Worm (Caenorhabditis elegans) whole organism, L1 larva: Measurements from ENCODE around the gene C44B9.2.

ENCODE experiments used
- C04F5.9 ChIP-seq: sonication (generic microtip); optimal IDR thresholded peaks from 2 replicates; lab custom pipeline; 2016; ENCODE audit warnings: missing genetic modification characterization, missing compliant biosample characterization
- F16B12.6 ChIP-seq: fragments of 150-350 bp; optimal IDR thresholded peaks from 2 replicates; lab custom pipeline; 2014; ENCODE audit warnings: missing biosample characterization, missing genetic modification characterization
- Y116A8C.19 ChIP-seq: sonication (generic microtip); optimal IDR thresholded peaks from 2 replicates; lab custom pipeline; 2016; ENCODE audit warnings: missing compliant biosample characterization, missing genetic modification characterization, borderline replicate concordance
- aha-1 ChIP-seq: fragments of 150-350 bp; optimal IDR thresholded peaks from 2 replicates; lab custom pipeline; 2014; ENCODE audit warnings: missing biosample characterization, missing genetic modification characterization
- alr-1 ChIP-seq: fragments of 200-800 bp; sonication (Bioruptor generic); optimal IDR thresholded peaks from 2 replicates; lab custom pipeline; 2018; ENCODE audit warnings: borderline replicate concordance, mild to moderate bottlenecking, missing genetic modification characterization, missing compliant biosample characterization
- aly-2 ChIP-seq: fragments of 150-350 bp; optimal IDR thresholded peaks from 2 replicates; lab custom pipeline; 2014; ENCODE audit warnings: missing biosample characterization, missing genetic modification characterization
- ama-1 ChIP-seq: fragments of 150-350 bp; optimal IDR thresholded peaks from 2 replicates; lab custom pipeline; 2014
- ceh-8 ChIP-seq: fragments of 200-800 bp; sonication (Bioruptor generic); optimal IDR thresholded peaks from 2 replicates; lab custom pipeline; 2018; ENCODE audit warnings: mild to moderate bottlenecking, missing genetic modification characterization, moderate library complexity, missing compliant biosample characterization
- ceh-90 ChIP-seq: sonication (generic microtip); optimal IDR thresholded peaks from 2 replicates; lab custom pipeline; 2016; ENCODE audit warnings: missing genetic modification characterization, missing compliant biosample characterization
- ces-1 ChIP-seq: fragments of 150-350 bp; optimal IDR thresholded peaks from 2 replicates; lab custom pipeline; 2014; ENCODE audit warnings: missing biosample characterization, missing genetic modification reagents, missing genetic modification characterization
- dsc-1 ChIP-seq: sonication (generic microtip); optimal IDR thresholded peaks from 2 replicates; lab custom pipeline; 2016; ENCODE audit warnings: mild to moderate bottlenecking, missing genetic modification characterization, missing compliant biosample characterization
- efl-1 ChIP-seq, 4 experiments: fragments of 150-350 bp; optimal IDR thresholded peaks in 3 of 4; peaks in 1 of 4; 1 replicate in 1 of 4; 2 replicates in 3 of 4; lab custom pipeline; 2014; ENCODE audit warnings: missing biosample characterization in 2 of 4, missing genetic modification characterization in 2 of 4, missing genetic modification reagents in 2 of 4
- egl-13 ChIP-seq: sonication (generic microtip); optimal IDR thresholded peaks from 2 replicates; lab custom pipeline; 2016; ENCODE audit warnings: missing genotype, missing genetic modification reagents, missing genetic modification characterization, missing compliant biosample characterization
- egl-27 ChIP-seq, 2 experiments: fragments of 150-350 bp in 1 of 2; sonication (generic microtip); optimal IDR thresholded peaks; 3 replicates each; lab custom pipeline; 2017 to 2018; ENCODE audit warnings: missing biosample characterization in 2 of 2, missing genetic modification characterization in 2 of 2, missing genetic modification reagents in 2 of 2
- elt-3 ChIP-seq, 6 experiments: fragments of 150-350 bp in 1 of 6; sonication (generic microtip); optimal IDR thresholded peaks; 2 replicates each; lab custom pipeline; 2017 to 2018; ENCODE audit warnings: missing biosample characterization in 6 of 6, missing genetic modification characterization in 6 of 6, inconsistent platforms in 1 of 6
- ets-5 ChIP-seq: fragments of 200-800 bp; sonication (Bioruptor generic); IDR thresholded peaks from 2 replicates; pipeline ENCODE4 v1.3.6; 2022; ENCODE audit warnings: missing genetic modification characterization, missing compliant biosample characterization
- fkh-10 ChIP-seq: sonication (generic microtip); optimal IDR thresholded peaks from 2 replicates; lab custom pipeline; 2017; ENCODE audit warnings: missing biosample characterization, missing genetic modification reagents, missing genetic modification characterization
- fkh-4 ChIP-seq: sonication (generic microtip); optimal IDR thresholded peaks from 2 replicates; lab custom pipeline; 2016; ENCODE audit warnings: missing compliant biosample characterization, missing genetic modification characterization, borderline replicate concordance
- fos-1 ChIP-seq: fragments of 150-350 bp; optimal IDR thresholded peaks from 2 replicates; lab custom pipeline; 2014; ENCODE audit warnings: missing biosample characterization, missing genetic modification characterization
- grh-1 ChIP-seq: fragments of 200-800 bp; sonication (Bioruptor generic); IDR thresholded peaks from 2 replicates; pipeline ENCODE4 v1.3.6; 2022; ENCODE audit warnings: missing genetic modification reagents, missing genetic modification characterization, missing compliant biosample characterization
- hpl-2 ChIP-seq: fragments of 150-350 bp; optimal IDR thresholded peaks from 2 replicates; lab custom pipeline; 2014; ENCODE audit warnings: missing biosample characterization, missing genetic modification reagents, missing genetic modification characterization
- jun-1 ChIP-seq: fragments of 150-350 bp; optimal IDR thresholded peaks from 2 replicates; lab custom pipeline; 2014; ENCODE audit warnings: missing biosample characterization, missing genetic modification reagents, missing genetic modification characterization
- lin-14 ChIP-seq: fragments of 200-800 bp; sonication (Bioruptor generic); optimal IDR thresholded peaks from 2 replicates; lab custom pipeline; 2018; ENCODE audit warnings: mild to moderate bottlenecking, missing genetic modification characterization, moderate library complexity, missing compliant biosample characterization
- lin-15B ChIP-seq: fragments of 150-350 bp; sonication (generic microtip); optimal IDR thresholded peaks from 3 replicates; lab custom pipeline; 2014; ENCODE audit warnings: missing biosample characterization, missing genetic modification characterization
- lin-35 ChIP-seq, 2 experiments: fragments of 150-350 bp; optimal IDR thresholded peaks; 2 replicates each; lab custom pipeline; 2014; ENCODE audit warnings: missing biosample characterization in 2 of 2, missing genetic modification characterization in 2 of 2, missing genetic modification reagents in 2 of 2
- lin-39 ChIP-seq: fragments of 150-350 bp; optimal IDR thresholded peaks from 2 replicates; lab custom pipeline; 2014; ENCODE audit warnings: missing biosample characterization, missing genetic modification reagents, missing genetic modification characterization
- lsy-2 ChIP-seq, 2 experiments: fragments of 150-350 bp; optimal IDR thresholded peaks; 2 replicates each; lab custom pipeline; 2014; ENCODE audit warnings: missing biosample characterization in 2 of 2, missing genetic modification characterization in 2 of 2
- mab-9 ChIP-seq: fragments of 200-800 bp; sonication (Bioruptor generic); IDR thresholded peaks from 2 replicates; pipeline ENCODE4 v1.3.6; 2022; ENCODE audit warnings: missing genetic modification reagents, missing genetic modification characterization, missing compliant biosample characterization
- mep-1 ChIP-seq: fragments of 150-350 bp; optimal IDR thresholded peaks from 2 replicates; lab custom pipeline; 2014; ENCODE audit warnings: missing biosample characterization, missing genetic modification characterization
- nhr-12 ChIP-seq: sonication (generic microtip); optimal IDR thresholded peaks from 2 replicates; lab custom pipeline; 2017; ENCODE audit warnings: missing biosample characterization, missing genetic modification characterization
- nhr-47 ChIP-seq: sonication (generic microtip); optimal IDR thresholded peaks from 2 replicates; lab custom pipeline; 2016; ENCODE audit warnings: mild to moderate bottlenecking, missing genetic modification characterization, moderate library complexity, missing compliant biosample characterization
- nhr-76 ChIP-seq: sonication (generic microtip); optimal IDR thresholded peaks from 2 replicates; lab custom pipeline; 2017; ENCODE audit warnings: missing biosample characterization, missing genetic modification characterization
- nhr-77 ChIP-seq: fragments of 150-350 bp; optimal IDR thresholded peaks from 2 replicates; lab custom pipeline; 2014; ENCODE audit warnings: missing biosample characterization, missing genetic modification characterization
- nhr-84 ChIP-seq: sonication (generic microtip); optimal IDR thresholded peaks from 2 replicates; lab custom pipeline; 2017; ENCODE audit warnings: missing biosample characterization, missing genetic modification characterization
- nhr-85 ChIP-seq: sonication (generic microtip); peaks from one replicate; lab custom pipeline; 2016; ENCODE audit warnings: missing genetic modification characterization, inconsistent platforms, missing compliant biosample characterization
- pax-3 ChIP-seq: fragments of 200-800 bp; sonication (Bioruptor generic); optimal IDR thresholded peaks from 2 replicates; lab custom pipeline; 2018; ENCODE audit warnings: mild to moderate bottlenecking, missing genetic modification characterization, moderate library complexity, missing compliant biosample characterization
- pqm-1 ChIP-seq: sonication (generic microtip); optimal IDR thresholded peaks from 3 replicates; lab custom pipeline; 2017; ENCODE audit warnings: missing biosample characterization, missing genetic modification characterization
- rnt-1 ChIP-seq: sonication (generic microtip); optimal IDR thresholded peaks from 2 replicates; lab custom pipeline; 2016; ENCODE audit warnings: mild to moderate bottlenecking, missing genetic modification characterization, moderate library complexity, missing compliant biosample characterization
- skn-1 ChIP-seq: fragments of 150-350 bp; optimal IDR thresholded peaks from 2 replicates; lab custom pipeline; 2014; ENCODE audit warnings: missing biosample characterization, missing genetic modification characterization
- snpc-4 ChIP-seq: fragments of 150-350 bp; optimal IDR thresholded peaks from 2 replicates; lab custom pipeline; 2014; ENCODE audit warnings: missing biosample characterization, missing genetic modification characterization
- snu-23 ChIP-seq: sonication (generic microtip); optimal IDR thresholded peaks from 2 replicates; lab custom pipeline; 2016; ENCODE audit warnings: missing genetic modification characterization, missing compliant biosample characterization
- sox-4 ChIP-seq: sonication (generic microtip); optimal IDR thresholded peaks from 2 replicates; lab custom pipeline; 2016; ENCODE audit warnings: missing genetic modification characterization, missing compliant biosample characterization
- sup-37 ChIP-seq: fragments of 200-800 bp; sonication (Bioruptor generic); optimal IDR thresholded peaks from 2 replicates; lab custom pipeline; 2018; ENCODE audit warnings: mild to moderate bottlenecking, missing genetic modification characterization, missing compliant biosample characterization
- tbx-2 ChIP-seq: sonication (generic microtip); optimal IDR thresholded peaks from 2 replicates; lab custom pipeline; 2016; ENCODE audit warnings: missing genetic modification characterization, missing compliant biosample characterization
- unc-130 ChIP-seq: fragments of 150-350 bp; optimal IDR thresholded peaks from 2 replicates; lab custom pipeline; 2017; ENCODE audit warnings: missing biosample characterization, missing genetic modification characterization, inconsistent platforms
- unc-86 ChIP-seq: sonication (generic microtip); optimal IDR thresholded peaks from 2 replicates; lab custom pipeline; 2016; ENCODE audit warnings: missing genetic modification characterization, missing compliant biosample characterization
- unc-98 ChIP-seq: fragments of 200-800 bp; sonication (Bioruptor generic); IDR thresholded peaks from 2 replicates; pipeline ENCODE4 v1.3.6; 2022; ENCODE audit warnings: missing genetic modification characterization, missing compliant biosample characterization
- vab-15 ChIP-seq: sonication (generic microtip); optimal IDR thresholded peaks from 2 replicates; lab custom pipeline; 2017; ENCODE audit warnings: missing genotype, mild to moderate bottlenecking, missing genetic modification characterization, missing compliant biosample characterization
- xbp-1 ChIP-seq: sonication (generic microtip); optimal IDR thresholded peaks from 2 replicates; lab custom pipeline; 2016; ENCODE audit warnings: missing genetic modification characterization, missing compliant biosample characterization
- zag-1 ChIP-seq: fragments of 150-350 bp; optimal IDR thresholded peaks from 2 replicates; lab custom pipeline; 2014; ENCODE audit warnings: missing biosample characterization, missing genetic modification characterization
- zip-4 ChIP-seq: fragments of 200-800 bp; sonication (Bioruptor generic); optimal IDR thresholded peaks from 2 replicates; lab custom pipeline; 2018; ENCODE audit warnings: mild to moderate bottlenecking, missing genetic modification characterization, moderate library complexity, missing compliant biosample characterization
- ztf-11 ChIP-seq, 2 experiments: sonication (generic microtip); optimal IDR thresholded peaks; 2 replicates each; lab custom pipeline; 2016 to 2017; ENCODE audit warnings: missing genetic modification characterization in 2 of 2, missing biosample characterization in 1 of 2, missing compliant biosample characterization in 1 of 2
- ztf-4 ChIP-seq: fragments of 150-350 bp; optimal IDR thresholded peaks from 2 replicates; lab custom pipeline; 2014; ENCODE audit warnings: missing biosample characterization, missing genetic modification characterization

The C44B9.2 gene

ce11 chrIII:10844873-10845272 lies 30.4 kb upstream of the C44B9.2 start, which contains the start of gene pde-12 (continued):
- TF ChIP-seq snpc-4 (tag; lab: Kevin White, UChicago): peak; percentile 82
- TF ChIP-seq ceh-90 (tag; lab: Kevin White, UChicago): no peak
- peak; percentile 91 for TF ChIP-seq unc-86 (tag; lab: Kevin White, UChicago)
- no peak for TF ChIP-seq zag-1 (tag; lab: Kevin White, UChicago)
- TF ChIP-seq sup-37 (GFP tag; lab: Kevin White, UChicago): peak; percentile 69
- TF ChIP-seq jun-1 (tag; lab: Kevin White, UChicago): peak; percentile 77
- no peak for TF ChIP-seq pqm-1 (tag; lab: Kevin White, UChicago)
- peak; percentile 88 for TF ChIP-seq egl-13 (tag; lab: Kevin White, UChicago)
- TF ChIP-seq fkh-10 (GFP tag; lab: Kevin White, UChicago): peak; percentile 42
- peak; percentile 77 for TF ChIP-seq aha-1 (tag; lab: Kevin White, UChicago)
- peak; percentile 64 for TF ChIP-seq skn-1 (tag; lab: Kevin White, UChicago)
- TF ChIP-seq dsc-1: peak; percentile 93
- peak; percentile 72 for TF ChIP-seq ztf-4
- TF ChIP-seq nhr-76 (tag; lab: Kevin White, UChicago): peak; percentile 27
- TF ChIP-seq mab-9 (GFP tag; lab: Robert Waterston, UW): peak; percentile 77
- TF ChIP-seq pax-3: peak; percentile 79
- TF ChIP-seq ces-1 (GFP tag; lab: Kevin White, UChicago): no peak
- TF ChIP-seq rnt-1 (tag; lab: Kevin White, UChicago): peak; percentile 95
- peak; percentile 92 for TF ChIP-seq unc-130 (tag; lab: Kevin White, UChicago)
- peak; percentile 87 to 92 for TF ChIP-seq lin-35 (GFP tag; optimal IDR thresholded peaks at IDR 0.05; lab: Kevin White, UChicago)
- TF ChIP-seq hpl-2 (GFP tag; lab: Kevin White, UChicago): no peak
- no peak for TF ChIP-seq ceh-8 (GFP tag; lab: Kevin White, UChicago)
- TF ChIP-seq vab-15 (tag; lab: Kevin White, UChicago): no peak
- TF ChIP-seq lin-39 (tag; lab: Kevin White, UChicago): peak; percentile 87
- no peak for TF ChIP-seq Y116A8C.19
- peak; percentile 77 for TF ChIP-seq grh-1 (GFP tag; lab: Robert Waterston, UW)
- TF ChIP-seq ama-1 (lab: Kevin White, UChicago): no peak
- TF ChIP-seq zip-4: no peak
- peak; percentile 81 for TF ChIP-seq C04F5.9 (tag; lab: Kevin White, UChicago)
- TF ChIP-seq lsy-2 (tag; optimal IDR thresholded peaks at IDR 0.05; lab: Kevin White, UChicago): peak; percentile 91 to 92
- TF ChIP-seq aly-2 (tag; lab: Kevin White, UChicago): peak; percentile 60
- TF ChIP-seq nhr-77 (tag; lab: Kevin White, UChicago): peak; percentile 83
- TF ChIP-seq F16B12.6 (tag; lab: Kevin White, UChicago): peak; percentile 70
- peak; percentile 74 for TF ChIP-seq fos-1 (tag; lab: Kevin White, UChicago)
- TF ChIP-seq snu-23 (GFP tag; lab: Kevin White, UChicago): peak; percentile 95
- no peak for TF ChIP-seq egl-27 (tag; optimal IDR thresholded peaks at IDR 0.05; lab: Kevin White, UChicago)
- peak; percentile 96 for TF ChIP-seq nhr-47
- TF ChIP-seq nhr-12 (tag; lab: Kevin White, UChicago): no peak
- peak; percentile 76 for TF ChIP-seq sox-4 (tag; lab: Kevin White, UChicago)
- peak in 1 of 2 experiments; percentile 72 for TF ChIP-seq ztf-11 (tag; optimal IDR thresholded peaks at IDR 0.05; lab: Kevin White, UChicago)
- peak; percentile 93 for TF ChIP-seq xbp-1 (tag; lab: Kevin White, UChicago)
- TF ChIP-seq unc-98: no peak
- TF ChIP-seq ets-5 (GFP tag; lab: Robert Waterston, UW): no peak
- TF ChIP-seq nhr-84: no peak
- peak in 2 of 6 experiments; percentile 36 to 72 for TF ChIP-seq elt-3 (tag; optimal IDR thresholded peaks at IDR 0.05; lab: Kevin White, UChicago)
- peak; percentile 43 for TF ChIP-seq fkh-4 (tag; lab: Kevin White, UChicago)
- peak; percentile 93 for TF ChIP-seq tbx-2 (tag; lab: Kevin White, UChicago)
- no peak for TF ChIP-seq lin-14
- peak; percentile 93 for TF ChIP-seq nhr-85
- TF ChIP-seq alr-1 (tag; lab: Kevin White, UChicago): no peak
- TF ChIP-seq lin-15B (tag; lab: Kevin White, UChicago): peak; percentile 81
- TF ChIP-seq mep-1: peak; percentile 94
- TF ChIP-seq efl-1 (optimal IDR thresholded peaks at IDR 0.05; lab: Kevin White, UChicago): peak; percentile 83 to 90
- peak; percentile 84 to 98 for TF ChIP-seq efl-1 (GFP tag; optimal IDR thresholded peaks at IDR 0.05 in 1 of 2; lab: Kevin White, UChicago)
